Fruit fly (Drosophila melanogaster) whole organism, embryonic: ENCODE results near the gene CG43131.

Experiments
- Abd-B ChIP-seq: fragments of 200-800 bp; sonication (Bioruptor generic); optimal IDR thresholded peaks from 2 replicates; lab custom pipeline; 2018; ENCODE audit warnings: missing biosample characterization, mild to moderate bottlenecking, missing genetic modification characterization, moderate library complexity
- Atf3 ChIP-seq: fragments of 200-800 bp; sonication (Bioruptor generic); optimal IDR thresholded peaks from 3 replicates; lab custom pipeline; 2016; ENCODE audit warnings: missing biosample characterization, missing genetic modification characterization
- B-H2 ChIP-seq: fragments of 200-800 bp; sonication (Bioruptor generic); optimal IDR thresholded peaks from 2 replicates; lab custom pipeline; 2018; ENCODE audit warnings: missing biosample characterization, mild to moderate bottlenecking, missing genetic modification characterization
- CG11247 ChIP-seq: fragments of 200-800 bp; sonication (Bioruptor generic); IDR thresholded peaks from 2 replicates; pipeline ENCODE4 v1.3.6; 2022; ENCODE audit warnings: missing biosample characterization, missing genetic modification characterization
- CG12391 ChIP-seq: fragments of 200-800 bp; sonication (Bioruptor generic); optimal IDR thresholded peaks from 3 replicates; lab custom pipeline; 2018; ENCODE audit warnings: missing biosample characterization, mild to moderate bottlenecking, missing genetic modification characterization, moderate library complexity
- CG14014 ChIP-seq: fragments of 200-800 bp; sonication (Bioruptor generic); IDR thresholded peaks from 2 replicates; pipeline ENCODE4 v1.3.6; 2022; ENCODE audit warnings: missing biosample characterization, missing genetic modification characterization
- CG16813 ChIP-seq: fragments of 200-800 bp; sonication (Bioruptor generic); IDR thresholded peaks from 3 replicates; pipeline ENCODE4 v1.3.6; 2022; ENCODE audit warnings: missing biosample characterization, missing genetic modification characterization; ENCODE audit not compliant: partially characterized antibody
- CG17912 ChIP-seq: fragments of 200-800 bp; sonication (Bioruptor generic); optimal IDR thresholded peaks from 2 replicates; lab custom pipeline; 2018; ENCODE audit warnings: missing biosample characterization, mild to moderate bottlenecking, missing genetic modification characterization
- CG18011 ChIP-seq: fragments of 200-800 bp; sonication (Bioruptor generic); optimal IDR thresholded peaks from 2 replicates; lab custom pipeline; 2017; ENCODE audit warnings: missing biosample characterization, missing genetic modification characterization, mild to moderate bottlenecking, moderate library complexity, missing genotype
- CG18476 ChIP-seq: fragments of 200-800 bp; sonication (Bioruptor generic); optimal IDR thresholded peaks from 2 replicates; lab custom pipeline; 2016; ENCODE audit warnings: missing biosample characterization, mild to moderate bottlenecking, missing genetic modification characterization
- CG18764 ChIP-seq: fragments of 200-800 bp; sonication (Bioruptor generic); optimal IDR thresholded peaks from 3 replicates; lab custom pipeline; 2016; ENCODE audit warnings: missing biosample characterization, missing genetic modification characterization
- CG2116 ChIP-seq: fragments of 200-800 bp; sonication (Bioruptor generic); optimal IDR thresholded peaks from 3 replicates; lab custom pipeline; 2018; ENCODE audit warnings: missing biosample characterization, mild to moderate bottlenecking, missing genetic modification characterization
- CG2889 ChIP-seq: fragments of 200-800 bp; sonication (Bioruptor generic); IDR thresholded peaks from 3 replicates; pipeline ENCODE4 v1.3.6; 2022; ENCODE audit warnings: missing biosample characterization, missing genetic modification characterization
- CG30403 ChIP-seq: fragments of 200-800 bp; sonication (Bioruptor generic); optimal IDR thresholded peaks from 3 replicates; lab custom pipeline; 2016; ENCODE audit warnings: missing biosample characterization, missing genetic modification characterization
- CG30431 ChIP-seq: fragments of 200-800 bp; sonication (Bioruptor generic); optimal IDR thresholded peaks from 2 replicates; lab custom pipeline; 2017; ENCODE audit warnings: missing biosample characterization, missing genetic modification characterization
- CG3163 ChIP-seq: fragments of 200-800 bp; sonication (Bioruptor generic); optimal IDR thresholded peaks from 3 replicates; lab custom pipeline; 2016; ENCODE audit warnings: missing biosample characterization, missing genetic modification characterization
- CG32532 ChIP-seq: fragments of 200-800 bp; sonication (Bioruptor generic); IDR thresholded peaks from 2 replicates; pipeline ENCODE4 v1.3.6; 2022; ENCODE audit warnings: missing biosample characterization, missing genetic modification characterization
- CG34224 ChIP-seq: fragments of 200-800 bp; sonication (Bioruptor generic); IDR thresholded peaks from 3 replicates; pipeline ENCODE4 v1.3.6; 2022; ENCODE audit warnings: missing biosample characterization, missing genetic modification characterization; ENCODE audit not compliant: partially characterized antibody
- CG42726 ChIP-seq: fragments of 200-800 bp; sonication (Bioruptor generic); IDR thresholded peaks from 2 replicates; pipeline ENCODE4 v1.3.6; 2022; ENCODE audit warnings: missing biosample characterization, missing genetic modification characterization; ENCODE audit not compliant: partially characterized antibody
- CG4360 ChIP-seq: fragments of 200-800 bp; sonication (Bioruptor generic); IDR thresholded peaks from 2 replicates; pipeline ENCODE4 v1.3.6; 2022; ENCODE audit warnings: missing biosample characterization, missing genetic modification characterization
- CG4404 ChIP-seq: fragments of 200-800 bp; sonication (Bioruptor generic); IDR thresholded peaks from 2 replicates; pipeline ENCODE4 v1.3.6; 2022; ENCODE audit warnings: missing biosample characterization, missing genetic modification characterization
- CG6689 ChIP-seq: fragments of 200-800 bp; sonication (Bioruptor generic); IDR thresholded peaks from 2 replicates; pipeline ENCODE4 v1.3.6; 2022; ENCODE audit warnings: missing biosample characterization, missing genetic modification characterization
- CG7963 ChIP-seq: fragments of 200-800 bp; sonication (Bioruptor generic); IDR thresholded peaks from 3 replicates; pipeline ENCODE4 v1.3.6; 2022; ENCODE audit warnings: missing biosample characterization, missing genetic modification characterization; ENCODE audit not compliant: partially characterized antibody
- Chrac-16 ChIP-seq: fragments of 200-800 bp; sonication (Bioruptor generic); optimal IDR thresholded peaks from 3 replicates; lab custom pipeline; 2016; ENCODE audit warnings: missing biosample characterization, missing genetic modification characterization
- D ChIP-seq, 2 experiments: fragments of 200-800 bp in 1 of 2; fragments of >200 bp in 1 of 2; sonication (Bioruptor generic) in 1 of 2; optimal IDR thresholded peaks; 2 replicates in 1 of 2; 3 replicates in 1 of 2; lab custom pipeline; 2017; ENCODE audit warnings: mild to moderate bottlenecking in 1 of 2, missing biosample characterization in 1 of 2, missing genetic modification characterization in 1 of 2, missing genetic modification reagents in 1 of 2
- Doc2 ChIP-seq: fragments of 200-800 bp; sonication (Bioruptor generic); IDR thresholded peaks from 2 replicates; pipeline ENCODE4 v1.3.6; 2022; ENCODE audit warnings: missing biosample characterization, missing genetic modification characterization
- Eip74EF ChIP-seq, 2 experiments: fragments of 200-800 bp in 1 of 2; fragments of >200 bp in 1 of 2; sonication (Bioruptor generic) in 1 of 2; optimal IDR thresholded peaks; 2 replicates each; lab custom pipeline; 2017 to 2019; ENCODE audit warnings: missing biosample characterization in 2 of 2, missing genetic modification characterization in 2 of 2, mild to moderate bottlenecking in 1 of 2, moderate library complexity in 1 of 2
- Hand ChIP-seq: fragments of 200-800 bp; sonication (Bioruptor generic); optimal IDR thresholded peaks from 2 replicates; lab custom pipeline; 2017; ENCODE audit warnings: mild to moderate bottlenecking, missing biosample characterization, missing genetic modification reagents, missing genetic modification characterization
- Lpt ChIP-seq: fragments of >200 bp; optimal IDR thresholded peaks from 2 replicates; lab custom pipeline; 2018; ENCODE audit warnings: missing biosample characterization, missing genetic modification characterization
- MTF-1 ChIP-seq: fragments of 200-800 bp; sonication (Bioruptor generic); optimal IDR thresholded peaks from 2 replicates; lab custom pipeline; 2018; ENCODE audit warnings: missing biosample characterization, mild to moderate bottlenecking, missing genetic modification characterization, borderline replicate concordance
- Mad ChIP-seq: fragments of 200-800 bp; sonication (Bioruptor generic); optimal IDR thresholded peaks from 2 replicates; lab custom pipeline; 2016; ENCODE audit warnings: missing biosample characterization, missing genetic modification characterization
- NFAT ChIP-seq: fragments of 200-800 bp; sonication (Bioruptor generic); IDR thresholded peaks from 2 replicates; pipeline ENCODE4 v1.3.6; 2022; ENCODE audit warnings: missing biosample characterization, missing genetic modification characterization
- NfI ChIP-seq: fragments of 200-800 bp; sonication (Bioruptor generic); optimal IDR thresholded peaks from 3 replicates; lab custom pipeline; 2018; ENCODE audit warnings: missing biosample characterization, mild to moderate bottlenecking, missing genetic modification characterization, moderate library complexity
- Ravus ChIP-seq: fragments of 200-800 bp; sonication (Bioruptor generic); IDR thresholded peaks from 2 replicates; pipeline ENCODE4 v1.3.6; 2022; ENCODE audit warnings: missing biosample characterization, missing genetic modification characterization
- crp ChIP-seq, 2 experiments: fragments of 200-800 bp; sonication (Bioruptor generic); optimal IDR thresholded peaks; 2 replicates in 1 of 2; 3 replicates in 1 of 2; lab custom pipeline; 2017; ENCODE audit warnings: missing biosample characterization in 2 of 2, missing genetic modification characterization in 2 of 2, mild to moderate bottlenecking in 1 of 2, moderate library complexity in 1 of 2
- cwo ChIP-seq: fragments of 200-800 bp; sonication (Bioruptor generic); optimal IDR thresholded peaks from 3 replicates; lab custom pipeline; 2017; ENCODE audit warnings: missing biosample characterization, missing genetic modification characterization, mild to moderate bottlenecking, moderate library complexity, missing genetic modification reagents
- emc ChIP-seq: fragments of 200-800 bp; sonication (Bioruptor generic); optimal IDR thresholded peaks from 2 replicates; lab custom pipeline; 2016; ENCODE audit warnings: missing biosample characterization, missing genetic modification characterization
- fd102C ChIP-seq: fragments of 200-800 bp; sonication (Bioruptor generic); optimal IDR thresholded peaks from 2 replicates; lab custom pipeline; 2018; ENCODE audit warnings: missing biosample characterization, mild to moderate bottlenecking, missing genetic modification characterization, moderate library complexity
- fru ChIP-seq: fragments of >200 bp; optimal IDR thresholded peaks from 2 replicates; lab custom pipeline; 2017
- hbn ChIP-seq: fragments of 200-800 bp; sonication (Bioruptor generic); IDR thresholded peaks from 2 replicates; pipeline ENCODE4 v1.3.6; 2022; ENCODE audit warnings: missing biosample characterization, missing genetic modification characterization; ENCODE audit not compliant: partially characterized antibody
- hth ChIP-seq: fragments of >200 bp; optimal IDR thresholded peaks from 2 replicates; lab custom pipeline; 2017; ENCODE audit warnings: inconsistent platforms
- jigr1 ChIP-seq: fragments of 200-800 bp; sonication (Bioruptor generic); IDR thresholded peaks from 3 replicates; pipeline ENCODE4 v1.3.6; 2022; ENCODE audit warnings: missing biosample characterization, missing genetic modification characterization
- jing ChIP-seq: fragments of 200-800 bp; sonication (Bioruptor generic); optimal IDR thresholded peaks from 2 replicates; lab custom pipeline; 2018; ENCODE audit warnings: missing biosample characterization, mild to moderate bottlenecking, missing genetic modification characterization
- klu ChIP-seq: fragments of 200-800 bp; sonication (Bioruptor generic); IDR thresholded peaks from 2 replicates; pipeline ENCODE4 v1.3.6; 2022; ENCODE audit warnings: missing biosample characterization, missing genetic modification characterization
- pzg ChIP-seq: fragments of 200-800 bp; sonication (Bioruptor generic); optimal IDR thresholded peaks from 3 replicates; lab custom pipeline; 2018; ENCODE audit warnings: missing biosample characterization, mild to moderate bottlenecking, missing genetic modification characterization, moderate library complexity
- ro ChIP-seq: fragments of 200-800 bp; sonication (Bioruptor generic); IDR thresholded peaks from 2 replicates; pipeline ENCODE4 v1.3.6; 2022; ENCODE audit warnings: missing biosample characterization, missing genetic modification characterization
- sd ChIP-seq: fragments of 200-800 bp; sonication (Bioruptor generic); optimal IDR thresholded peaks from 3 replicates; lab custom pipeline; 2018; ENCODE audit warnings: missing biosample characterization, mild to moderate bottlenecking, missing genetic modification characterization, moderate library complexity
- sens ChIP-seq: fragments of 200-800 bp; sonication (Bioruptor generic); peaks from one replicate; lab custom pipeline; 2016; ENCODE audit warnings: missing biosample characterization, missing genetic modification characterization
- seq ChIP-seq: fragments of 200-800 bp; sonication (Bioruptor generic); IDR thresholded peaks from 2 replicates; pipeline ENCODE4 v1.3.6; 2022; ENCODE audit warnings: missing biosample characterization, missing genetic modification characterization
- sug ChIP-seq: fragments of 200-800 bp; optimal IDR thresholded peaks from 2 replicates; lab custom pipeline; 2019; ENCODE audit warnings: missing biosample characterization, mild to moderate bottlenecking, missing genetic modification characterization, moderate library complexity
- unc-4 ChIP-seq: fragments of 200-800 bp; sonication (Bioruptor generic); IDR thresholded peaks from 2 replicates; pipeline ENCODE4 v1.3.6; 2022; ENCODE audit warnings: missing biosample characterization, missing genetic modification characterization; ENCODE audit not compliant: partially characterized antibody

Gene CG43131

DNA sequence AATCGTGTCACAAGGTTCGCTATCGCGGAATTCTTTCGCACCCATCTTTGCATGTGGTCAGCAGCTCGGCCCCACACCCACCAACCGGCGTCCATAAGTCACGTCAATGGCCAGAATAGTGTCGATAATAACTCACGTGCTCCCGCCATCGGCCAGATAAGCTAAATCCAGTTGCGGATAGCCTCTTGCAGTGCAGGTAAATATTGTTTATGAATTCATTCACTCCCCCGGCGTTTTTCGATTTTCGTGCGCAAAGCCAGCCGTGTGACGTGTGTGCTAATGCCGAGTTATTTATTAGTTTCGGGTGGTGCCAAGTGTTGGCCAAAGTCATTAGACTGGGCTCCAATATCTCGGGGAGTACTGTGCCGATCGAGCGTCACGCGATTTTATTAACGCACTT lies 35.2 kb downstream of the CG43131 start (continued):
- TF ChIP-seq cwo (GFP tag; lab: Kevin White, UChicago) (peak; percentile 93), sug (peak; percentile 73), emc (GFP tag; lab: Kevin White, UChicago) (no peak), CG18764 (GFP tag; lab: Kevin White, UChicago) (no peak), Lpt (GFP tag; lab: Kevin White, UChicago) (no peak), CG12391 (tag; lab: Kevin White, UChicago) (no peak), Hand (GFP tag; lab: Kevin White, UChicago) (no peak), CG2116 (GFP tag; lab: Kevin White, UChicago) (no peak), CG34224 (no peak), CG6689 (GFP tag; lab: Robert Waterston, UW) (no peak), CG11247 (no peak), Atf3 (no peak), jigr1 (GFP tag; lab: Robert Waterston, UW) (no peak), hbn (no peak), Abd-B (GFP tag; lab: Kevin White, UChicago) (no peak), ro (GFP tag; lab: Robert Waterston, UW) (no peak), CG32532 (GFP tag; lab: Robert Waterston, UW) (no peak), CG17912 (no peak), Ravus (GFP tag; lab: Robert Waterston, UW) (no peak), hth (lab: Kevin White, UChicago) (no peak), CG2889 (GFP tag; lab: Robert Waterston, UW) (no peak), fd102C (GFP tag; lab: Kevin White, UChicago) (no peak), B-H2 (GFP tag; lab: Kevin White, UChicago) (no peak), NfI (GFP tag; lab: Kevin White, UChicago) (no peak), CG4360 (no peak), CG18011 (GFP tag; lab: Kevin White, UChicago) (no peak), CG7963 (GFP tag; lab: Robert Waterston, UW) (no peak), CG30403 (no peak), jing (GFP tag; lab: Kevin White, UChicago) (no peak), Doc2 (no peak), CG4404 (no peak), sd (tag; lab: Kevin White, UChicago) (peak; percentile 58), fru (lab: Kevin White, UChicago) (no peak), seq (GFP tag; lab: Robert Waterston, UW) (no peak), CG42726 (GFP tag; lab: Robert Waterston, UW) (no peak), Chrac-16 (GFP tag; lab: Kevin White, UChicago) (no peak), Eip74EF (GFP tag; optimal IDR thresholded peaks at IDR 0.05; lab: Kevin White, UChicago) (no peak), D (optimal IDR thresholded peaks at IDR 0.05; lab: Kevin White, UChicago) (no peak), D (GFP tag; optimal IDR thresholded peaks at IDR 0.05; lab: Kevin White, UChicago) (no peak), crp (GFP tag; optimal IDR thresholded peaks at IDR 0.05; lab: Kevin White, UChicago) (no peak), Mad (no peak), MTF-1 (GFP tag; lab: Kevin White, UChicago) (no peak), CG18476 (no peak), pzg (GFP tag; lab: Kevin White, UChicago) (no peak), CG14014 (GFP tag; lab: Robert Waterston, UW) (no peak), CG3163 (GFP tag; lab: Kevin White, UChicago) (no peak), CG16813 (GFP tag; lab: Robert Waterston, UW) (no peak), unc-4 (no peak), klu (GFP tag; lab: Robert Waterston, UW) (no peak), sens (no peak), CG30431 (GFP tag; lab: Kevin White, UChicago) (no peak), NFAT (GFP tag; lab: Robert Waterston, UW) (no peak)
